Fruit fly (Drosophila melanogaster) whole organism, wandering third instar larva: ENCODE measurements around the gene Rac2.

ENCODE experiments used
- CG32264 ChIP-seq: fragments of 200-800 bp; sonication (Bioruptor generic); optimal IDR thresholded peaks from 2 replicates; lab custom pipeline; 2016; ENCODE audit warnings: missing biosample characterization, missing genetic modification characterization
- Dif ChIP-seq: fragments of 200-275, 200-300 bp; sonication (Bioruptor generic); optimal IDR thresholded peaks from 2 replicates; lab custom pipeline; 2018; ENCODE audit warnings: missing biosample characterization, missing genetic modification characterization; ENCODE audit not compliant: partially characterized antibody
- Hnf4 ChIP-seq: fragments of 200-800 bp; sonication (Bioruptor generic); optimal IDR thresholded peaks from 2 replicates; lab custom pipeline; 2016; ENCODE audit warnings: missing biosample characterization, mild to moderate bottlenecking, missing genetic modification characterization
- OdsH ChIP-seq: fragments of 200-800 bp; sonication (Bioruptor generic); optimal IDR thresholded peaks from 2 replicates; lab custom pipeline; 2016; ENCODE audit warnings: missing biosample characterization, mild to moderate bottlenecking, missing genetic modification characterization
- Sp1 ChIP-seq: fragments of 200-800 bp; sonication (Bioruptor generic); optimal IDR thresholded peaks from 3 replicates; lab custom pipeline; 2019; ENCODE audit warnings: missing biosample characterization, mild to moderate bottlenecking, missing genetic modification characterization, moderate library complexity
- br ChIP-seq: fragments of 200-800 bp; sonication (Bioruptor generic); optimal IDR thresholded peaks from 2 replicates; lab custom pipeline; 2016; ENCODE audit warnings: missing biosample characterization, missing genetic modification characterization
- dsf ChIP-seq: sonication (Bioruptor generic); optimal IDR thresholded peaks from 2 replicates; lab custom pipeline; 2016; ENCODE audit warnings: missing biosample characterization, missing genetic modification characterization, borderline replicate concordance
- foxo ChIP-seq, 2 experiments: fragments of 200-800 bp; sonication (Bioruptor generic); optimal IDR thresholded peaks; 2 replicates in 1 of 2; 3 replicates in 1 of 2; lab custom pipeline; 2016 to 2017; ENCODE audit warnings: missing biosample characterization in 2 of 2, missing genetic modification characterization in 2 of 2
- lola ChIP-seq: fragments of >200 bp; optimal IDR thresholded peaks from 2 replicates; lab custom pipeline; 2017; ENCODE audit warnings: missing biosample characterization, missing genetic modification characterization
- pan ChIP-seq: fragments of >200 bp; optimal IDR thresholded peaks from 2 replicates; lab custom pipeline; 2017
- psq ChIP-seq: fragments of 200-800 bp; sonication (Bioruptor generic); optimal IDR thresholded peaks from 3 replicates; lab custom pipeline; 2017; ENCODE audit warnings: missing biosample characterization, mild to moderate bottlenecking, missing genetic modification characterization, moderate library complexity
- sv ChIP-seq: fragments of 200-800 bp; sonication (Bioruptor generic); optimal IDR thresholded peaks from 3 replicates; lab custom pipeline; 2016; ENCODE audit warnings: missing biosample characterization, missing genetic modification characterization
- usp ChIP-seq: fragments of >200 bp; optimal IDR thresholded peaks from 2 replicates; lab custom pipeline; 2017; ENCODE audit warnings: missing biosample characterization, missing genetic modification characterization
- woc ChIP-seq: sonication (Bioruptor generic); optimal IDR thresholded peaks from 2 replicates; lab custom pipeline; 2016; ENCODE audit warnings: missing biosample characterization, mild to moderate bottlenecking, missing genetic modification characterization

DNA sequence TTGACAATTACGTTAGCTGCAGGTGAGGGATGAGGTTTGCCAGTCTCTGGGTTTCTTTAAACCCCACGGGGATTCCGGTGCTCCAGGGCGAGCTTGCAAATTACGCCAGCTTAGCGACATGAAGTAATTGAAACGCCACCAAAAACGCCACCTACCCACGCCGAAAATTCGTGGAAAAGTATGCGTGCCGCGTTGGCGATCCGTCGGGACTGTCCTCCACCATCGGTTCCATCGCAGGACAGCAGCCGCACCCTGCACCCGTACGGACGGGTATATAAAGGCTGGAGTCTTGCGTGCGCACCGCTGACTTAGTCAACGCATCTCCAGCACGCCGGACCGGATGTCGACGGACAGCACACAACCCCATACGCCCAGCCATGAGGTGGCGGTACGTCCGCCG is 20.9 kb upstream of the Rac2 start, which contains the start of gene ppk26:
- TF ChIP-seq usp = no peak
- TF ChIP-seq pan (lab: Kevin White, UChicago) = no peak
- no peak for TF ChIP-seq sv
- TF ChIP-seq lola (GFP tag; lab: Kevin White, UChicago) = no peak
- TF ChIP-seq OdsH (GFP tag; lab: Kevin White, UChicago) = no peak
- TF ChIP-seq foxo (GFP tag; optimal IDR thresholded peaks at IDR 0.05; lab: Kevin White, UChicago) = no peak
- no peak for TF ChIP-seq Dif (GFP tag; lab: Kevin White, UChicago)
- no peak for TF ChIP-seq Sp1 (GFP tag; lab: Kevin White, UChicago)
- no peak for TF ChIP-seq Hnf4 (GFP tag; lab: Kevin White, UChicago)
- TF ChIP-seq psq (GFP tag; lab: Kevin White, UChicago) = no peak
- TF ChIP-seq br = no peak
- no peak for TF ChIP-seq woc (GFP tag; lab: Kevin White, UChicago)
- no peak for TF ChIP-seq dsf (GFP tag; lab: Kevin White, UChicago)
- TF ChIP-seq CG32264 (GFP tag; lab: Kevin White, UChicago) = no peak
